Fruit fly (Drosophila melanogaster): ENCODE measurements around the gene CG32263.

CG32263 gene

dm6 chr3L:3787595-3788151 lies 23.2 kb downstream of the CG32263 start (continued):
- TF ChIP-seq Awh (GFP tag; IDR thresholded peaks at IDR 0.05) (no peak), dan (GFP tag; IDR thresholded peaks at IDR 0.05) (no peak), Fer3 (tag; optimal IDR thresholded peaks at IDR 0.05) (no peak), ato (GFP tag; IDR thresholded peaks at IDR 0.05; ENCODE audit: partially characterized antibody) (peak; percentile 36; the same call in 1 of the 2 replicates), ase (GFP tag; IDR thresholded peaks at IDR 0.05) (no peak), da (GFP tag; optimal IDR thresholded peaks at IDR 0.05) (no peak), aop (GFP tag; IDR thresholded peaks at IDR 0.05) (no peak; the same call in 1 of the 2 replicates), bigmax (GFP tag; optimal IDR thresholded peaks at IDR 0.05) (no peak), NK7.1 (GFP tag; optimal IDR thresholded peaks at IDR 0.05) (no peak), CG9797 (GFP tag; optimal IDR thresholded peaks at IDR 0.05) (peak; percentile 88), schlank (tag; optimal IDR thresholded peaks at IDR 0.05) (no peak), twi (tag; optimal IDR thresholded peaks at IDR 0.05) (peak; percentile 40), CG4424 (GFP tag; optimal IDR thresholded peaks at IDR 0.05) (no peak), CG3726 (GFP tag; IDR thresholded peaks at IDR 0.05) (no peak), kah (GFP tag; optimal IDR thresholded peaks at IDR 0.05) (peak; percentile 21), mirr (GFP tag; optimal IDR thresholded peaks at IDR 0.05) (no peak), CG7786 (GFP tag; optimal IDR thresholded peaks at IDR 0.05) (no peak), CG15073 (GFP tag; optimal IDR thresholded peaks at IDR 0.05) (no peak), btn (GFP tag; optimal IDR thresholded peaks at IDR 0.05) (no peak), CG16815 (GFP tag; optimal IDR thresholded peaks at IDR 0.05) (no peak), lab (GFP tag; optimal IDR thresholded peaks at IDR 0.05) (peak; percentile 51), dimm (GFP tag; IDR thresholded peaks at IDR 0.05) (no peak), zfh2 (GFP tag; optimal IDR thresholded peaks at IDR 0.05) (no peak), CG12155 (GFP tag; optimal IDR thresholded peaks at IDR 0.05) (no peak), trh (GFP tag; optimal IDR thresholded peaks at IDR 0.05) (no peak), Sox102F (GFP tag; optimal IDR thresholded peaks at IDR 0.05) (no peak), sima (GFP tag; optimal IDR thresholded peaks at IDR 0.05) (no peak), Ptx1 (GFP tag; IDR thresholded peaks at IDR 0.05) (no peak), luna (GFP tag; optimal IDR thresholded peaks at IDR 0.05) (no peak), tll (GFP tag; optimal IDR thresholded peaks at IDR 0.05) (peak in 1 of 2 experiments; percentile 19), CG3847 (GFP tag; IDR thresholded peaks at IDR 0.05) (peak; percentile 67), CG17912 (GFP tag; optimal IDR thresholded peaks at IDR 0.05) (peak; percentile 67), Bgb (GFP tag; IDR thresholded peaks at IDR 0.05; ENCODE audit: partially characterized antibody) (peak; percentile 59; the same call in 1 of the 2 replicates), tup (GFP tag; optimal IDR thresholded peaks at IDR 0.05) (no peak), tna (GFP tag; IDR thresholded peaks at IDR 0.05; ENCODE audit: partially characterized antibody) (peak; percentile 10; the same call in 1 of the 2 replicates), bbx (GFP tag; IDR thresholded peaks at IDR 0.05; ENCODE audit: partially characterized antibody) (peak; percentile 52; the same call in 1 of the 2 replicates), CG13296 (GFP tag; optimal IDR thresholded peaks at IDR 0.05) (peak; percentile 51), Jarid2 (GFP tag; optimal IDR thresholded peaks at IDR 0.05) (peak; percentile 85), BtbVII (GFP tag; optimal IDR thresholded peaks at IDR 0.05) (no peak), lov (optimal IDR thresholded peaks at IDR 0.05) (no peak), lov (GFP tag; IDR thresholded peaks at IDR 0.05) (no peak; the same call in 2 of the 3 replicates), az2 (GFP tag; optimal IDR thresholded peaks at IDR 0.05) (no peak), kni (GFP tag; optimal IDR thresholded peaks at IDR 0.05) (peak; percentile 45), fu2 (GFP tag; optimal IDR thresholded peaks at IDR 0.05) (no peak), CG18011 (GFP tag; optimal IDR thresholded peaks at IDR 0.05) (peak; percentile 93), z (GFP tag; IDR thresholded peaks at IDR 0.05) (peak; percentile 44; the same call in 1 of the 3 replicates), CG15269 (tag; optimal IDR thresholded peaks at IDR 0.05) (no peak), CG1602 (GFP tag; optimal IDR thresholded peaks at IDR 0.05) (no peak), CG11085 (GFP tag; IDR thresholded peaks at IDR 0.05) (no peak), GATAe (GFP tag; conservative IDR thresholded peaks at IDR 0.05) (no peak)

Measured in whole organism, embryonic.